Fruit fly (Drosophila melanogaster): ENCODE data around the gene 825-Oak.

The 825-Oak gene

DNA sequence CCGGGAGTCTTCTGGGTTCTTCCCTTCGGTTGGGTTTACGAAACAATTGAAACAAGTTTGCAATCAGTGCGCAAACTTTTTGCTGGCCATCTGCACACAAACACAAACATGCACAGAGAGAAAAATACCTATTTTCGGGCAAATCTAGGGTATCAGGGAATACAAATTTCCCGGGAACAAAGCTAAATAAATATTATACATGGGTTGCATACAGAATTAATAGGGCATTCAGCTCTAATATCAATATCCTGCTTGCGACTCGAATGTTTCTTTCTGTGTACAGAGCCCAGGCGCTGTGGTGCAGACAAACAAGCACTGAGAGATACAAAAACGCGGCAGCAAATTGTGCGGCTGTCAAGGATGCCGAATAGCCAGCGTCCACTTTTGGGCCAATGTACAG is 27.9 kb downstream of the 825-Oak start (continued):
- peak in 1 of 2 experiments; percentile 47 for TF ChIP-seq foxo (GFP tag; optimal IDR thresholded peaks at IDR 0.05)
- no peak for TF ChIP-seq Myc (optimal IDR thresholded peaks at IDR 0.05)
- TF ChIP-seq Jra (GFP tag; optimal IDR thresholded peaks at IDR 0.05) = no peak
- peak; percentile 34 for TF ChIP-seq rgr (GFP tag; optimal IDR thresholded peaks at IDR 0.05)
- peak; percentile 38 for TF ChIP-seq h (GFP tag; optimal IDR thresholded peaks at IDR 0.05)
- no peak for TF ChIP-seq lola (GFP tag; optimal IDR thresholded peaks at IDR 0.05)
- TF ChIP-seq CrebA (GFP tag; optimal IDR thresholded peaks at IDR 0.05; ENCODE audit: borderline replicate concordance) = no peak
- TF ChIP-seq Mio (GFP tag; optimal IDR thresholded peaks at IDR 0.05) = no peak
- TF ChIP-seq Sp1 (GFP tag; optimal IDR thresholded peaks at IDR 0.05) = no peak
- TF ChIP-seq Abd-B (GFP tag; optimal IDR thresholded peaks at IDR 0.05) = no peak
- TF ChIP-seq Hnf4 (GFP tag; optimal IDR thresholded peaks at IDR 0.05) = no peak

DNA sequence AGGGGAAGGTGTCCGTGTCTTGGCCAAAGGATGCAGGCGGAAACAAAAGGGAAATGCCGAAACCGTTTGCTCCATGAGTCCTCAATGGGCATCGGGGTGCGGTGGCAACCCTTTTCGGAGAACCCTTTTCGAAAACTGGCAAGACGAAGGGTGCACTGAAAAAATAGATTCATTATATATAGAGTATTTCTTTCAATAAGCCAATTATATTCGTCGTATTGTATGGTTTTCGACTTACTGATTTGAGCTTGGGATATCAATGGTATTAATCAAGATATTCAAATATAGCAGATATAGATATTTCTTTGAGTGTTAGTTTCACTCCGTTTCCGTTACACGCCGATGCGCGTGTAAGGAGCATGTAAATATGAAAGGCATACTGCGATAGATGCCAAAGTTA is 29.8 kb downstream of the 825-Oak start:
- TF ChIP-seq Jra (GFP tag; optimal IDR thresholded peaks at IDR 0.05) (no peak), foxo (GFP tag; optimal IDR thresholded peaks at IDR 0.05) (peak in 1 of 2 experiments; percentile 20), Rel (GFP tag; optimal IDR thresholded peaks at IDR 0.05) (no peak), Rel (tag; optimal IDR thresholded peaks at IDR 0.05) (no peak), lola (GFP tag; optimal IDR thresholded peaks at IDR 0.05) (no peak), rgr (GFP tag; optimal IDR thresholded peaks at IDR 0.05) (no peak), fru (GFP tag; optimal IDR thresholded peaks at IDR 0.05) (peak; percentile 21), Dfd (GFP tag; optimal IDR thresholded peaks at IDR 0.05) (no peak), N (GFP tag; optimal IDR thresholded peaks at IDR 0.05) (no peak), sage (GFP tag; optimal IDR thresholded peaks at IDR 0.05) (no peak), ey (GFP tag; optimal IDR thresholded peaks at IDR 0.05) (no peak), Sp1 (GFP tag; optimal IDR thresholded peaks at IDR 0.05) (peak; percentile 27), Abd-B (GFP tag; optimal IDR thresholded peaks at IDR 0.05) (no peak), dl (GFP tag; optimal IDR thresholded peaks at IDR 0.05; ENCODE audit: insufficient read depth in 1 of 2, partially characterized antibody in 2 of 2) (no peak), pan (optimal IDR thresholded peaks at IDR 0.05) (no peak), Dif (GFP tag; optimal IDR thresholded peaks at IDR 0.05; ENCODE audit: partially characterized antibody) (no peak), CG32264 (GFP tag; optimal IDR thresholded peaks at IDR 0.05) (no peak), dmrt93B (GFP tag; optimal IDR thresholded peaks at IDR 0.05) (no peak), Hr83 (GFP tag; optimal IDR thresholded peaks at IDR 0.05; ENCODE audit: poor library complexity, severe bottlenecking) (no peak), CrebA (GFP tag; optimal IDR thresholded peaks at IDR 0.05; ENCODE audit: borderline replicate concordance) (no peak), GATAd (GFP tag; optimal IDR thresholded peaks at IDR 0.05) (no peak), h (GFP tag; optimal IDR thresholded peaks at IDR 0.05) (peak; percentile 9)

Data from whole organism, wandering third instar larva.